Worm (Caenorhabditis elegans) whole organism, young adult: Measurements from ENCODE around the gene sri-30.

Source experiments
- lin-35 ChIP-seq, 3 experiments: fragments of 150-350 bp in 2 of 3; sonication (generic microtip) in 1 of 3; optimal IDR thresholded peaks; 2 replicates each; lab custom pipeline; 2014 to 2018; ENCODE audit warnings: missing biosample characterization in 3 of 3, missing genetic modification characterization in 3 of 3, missing genetic modification reagents in 3 of 3
- lin-40 ChIP-seq: sonication (generic microtip); optimal IDR thresholded peaks from 2 replicates; lab custom pipeline; 2016; ENCODE audit warnings: missing genetic modification characterization, mild to moderate bottlenecking, missing compliant biosample characterization, missing genotype, missing genetic modification reagents
- nhr-90 ChIP-seq: sonication (generic microtip); optimal IDR thresholded peaks from 2 replicates; lab custom pipeline; 2016; ENCODE audit warnings: missing genotype, mild to moderate bottlenecking, missing genetic modification characterization, missing compliant biosample characterization
- unc-62 ChIP-seq: fragments of 150-350 bp; optimal IDR thresholded peaks from 2 replicates; lab custom pipeline; 2014; ENCODE audit warnings: missing biosample characterization, missing genetic modification reagents, missing genetic modification characterization

- TF ChIP-seq unc-62 (GFP tag; lab: Kevin White, UChicago) (no peak), lin-40 (tag; lab: Kevin White, UChicago) (no peak), nhr-90 (no peak), lin-35 (GFP tag; optimal IDR thresholded peaks at IDR 0.05; lab: Kevin White, UChicago) (no peak)
Observed at ce11 chrII:3020899-3021298, 25.1 kb upstream of the sri-30 start.
